Fruit fly (Drosophila melanogaster): ENCODE data around the gene Gr64e.

The Gr64e gene

DNA sequence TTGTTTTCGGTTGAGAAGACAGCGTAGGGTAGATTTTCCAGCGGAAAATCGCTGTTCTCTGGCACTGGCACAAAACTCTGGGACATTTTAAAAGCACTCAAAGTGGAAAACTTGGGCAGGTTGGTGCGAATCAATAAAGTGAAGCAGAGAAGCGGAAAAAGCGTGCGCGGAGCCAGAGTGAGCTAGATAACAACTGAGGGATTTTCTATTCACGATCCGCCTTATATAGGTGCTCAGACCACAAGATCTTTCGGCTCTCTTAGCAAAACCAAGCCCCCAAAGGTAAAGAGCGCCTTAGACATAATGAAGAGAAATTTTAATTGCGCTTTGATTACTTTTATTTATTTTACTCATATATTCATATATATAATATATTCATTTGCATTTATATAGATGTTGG, 41.8 kb downstream of the Gr64e start, which contains the start of gene Faa (continued):
- TF ChIP-seq ci (GFP tag; IDR thresholded peaks at IDR 0.05) (peak; percentile 32; the same call in 1 of the 3 replicates), CG8290 (GFP tag; optimal IDR thresholded peaks at IDR 0.05) (no peak), CG8290 (tag; optimal IDR thresholded peaks at IDR 0.05) (peak in 1 of 2 experiments; percentile 17), CoRest (tag; optimal IDR thresholded peaks at IDR 0.05) (no peak), slou (GFP tag; optimal IDR thresholded peaks at IDR 0.05) (no peak), PHDP (tag; optimal IDR thresholded peaks at IDR 0.05) (no peak), nerfin-1 (tag; optimal IDR thresholded peaks at IDR 0.05) (no peak), Bgb (GFP tag; IDR thresholded peaks at IDR 0.05; ENCODE audit: partially characterized antibody) (0 out of 2 replicates have a peak, but pooled peaks have one; percentile 28), Opbp (GFP tag; IDR thresholded peaks at IDR 0.05; ENCODE audit: partially characterized antibody) (0 out of 3 replicates have a peak, but pooled peaks have one; percentile 16), CG12744 (GFP tag; optimal IDR thresholded peaks at IDR 0.05) (no peak), Dll (GFP tag; IDR thresholded peaks at IDR 0.05; ENCODE audit: partially characterized antibody) (0 out of 4 replicates have a peak, but pooled peaks have one; percentile 21), HHEX (GFP tag; optimal IDR thresholded peaks at IDR 0.05) (no peak), sens-2 (GFP tag; IDR thresholded peaks at IDR 0.05) (no peak), CG9727 (GFP tag; optimal IDR thresholded peaks at IDR 0.05) (no peak), dati (GFP tag; IDR thresholded peaks at IDR 0.05) (no peak), Dfd (GFP tag; optimal IDR thresholded peaks at IDR 0.05) (no peak), Med (GFP tag) (peak; percentile 42), Drgx (GFP tag; IDR thresholded peaks at IDR 0.05) (no peak), CG3163 (GFP tag; optimal IDR thresholded peaks at IDR 0.05) (peak; percentile 88), sima (GFP tag; optimal IDR thresholded peaks at IDR 0.05) (no peak), jigr1 (GFP tag; IDR thresholded peaks at IDR 0.05) (no peak), z (GFP tag; IDR thresholded peaks at IDR 0.05) (peak; percentile 93), D19A (tag; optimal IDR thresholded peaks at IDR 0.05) (no peak), Dp (GFP tag; optimal IDR thresholded peaks at IDR 0.05) (no peak), CG15601 (tag; optimal IDR thresholded peaks at IDR 0.05) (no peak)

DNA sequence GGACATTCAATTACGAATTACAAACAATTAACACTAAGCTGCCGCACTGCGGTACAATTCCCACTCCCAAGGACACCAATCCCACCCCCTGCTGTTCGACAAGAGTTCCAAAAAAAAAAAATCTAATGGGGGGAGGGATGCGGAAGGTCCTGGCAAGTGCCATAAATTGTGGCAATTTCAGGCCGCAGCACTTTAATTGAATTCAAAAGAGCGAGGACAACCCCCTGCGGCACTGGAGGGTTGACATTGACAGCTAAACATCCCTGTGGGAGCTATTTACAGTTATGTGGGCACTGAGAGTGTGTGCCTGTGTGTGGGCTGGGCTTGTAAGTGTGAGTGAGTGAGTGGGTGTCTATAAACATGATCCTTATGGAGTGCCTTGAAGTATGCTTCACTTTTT, 45.0 kb downstream of the Gr64e start:
- no peak for TF ChIP-seq jigr1 (GFP tag; IDR thresholded peaks at IDR 0.05)
- no peak for TF ChIP-seq Six4 (GFP tag; optimal IDR thresholded peaks at IDR 0.05)
- TF ChIP-seq Med (GFP tag): no peak
- no peak for TF ChIP-seq Sry-δ (GFP tag; optimal IDR thresholded peaks at IDR 0.05)
- TF ChIP-seq emc (GFP tag; optimal IDR thresholded peaks at IDR 0.05): no peak
- no peak for TF ChIP-seq Rx (GFP tag; IDR thresholded peaks at IDR 0.05)
- TF ChIP-seq Optix (GFP tag; IDR thresholded peaks at IDR 0.05): no peak
- TF ChIP-seq mld (GFP tag; IDR thresholded peaks at IDR 0.05; ENCODE audit: partially characterized antibody): no peak
- TF ChIP-seq zf30C (GFP tag; optimal IDR thresholded peaks at IDR 0.05): no peak
- peak; percentile 77 for TF ChIP-seq run (tag; optimal IDR thresholded peaks at IDR 0.05)
- TF ChIP-seq CG1529 (GFP tag; optimal IDR thresholded peaks at IDR 0.05): no peak
- peak; percentile 11 for TF ChIP-seq kni (GFP tag; optimal IDR thresholded peaks at IDR 0.05)
- no peak for TF ChIP-seq CG7357 (GFP tag; IDR thresholded peaks at IDR 0.05)
- TF ChIP-seq bbx (GFP tag; IDR thresholded peaks at IDR 0.05; ENCODE audit: partially characterized antibody): no peak
- TF ChIP-seq slbo (GFP tag; IDR thresholded peaks at IDR 0.05): no peak
- no peak for TF ChIP-seq ap (GFP tag; IDR thresholded peaks at IDR 0.05)
- no peak for TF ChIP-seq CG18262 (tag; optimal IDR thresholded peaks at IDR 0.05)
- no peak for TF ChIP-seq Chrac-16 (GFP tag; optimal IDR thresholded peaks at IDR 0.05)
- TF ChIP-seq Mes4 (GFP tag; optimal IDR thresholded peaks at IDR 0.05): no peak
- TF ChIP-seq CG13775 (GFP tag; optimal IDR thresholded peaks at IDR 0.05): no peak
- 0 out of 2 replicates have a peak, but pooled peaks have one; percentile 25 for TF ChIP-seq crol (GFP tag; IDR thresholded peaks at IDR 0.05)
- TF ChIP-seq CG9437 (GFP tag; optimal IDR thresholded peaks at IDR 0.05): no peak
- TF ChIP-seq Oaz (GFP tag; IDR thresholded peaks at IDR 0.05): peak; percentile 30; the same call in 1 of the 2 replicates
- no peak for TF ChIP-seq CG12104 (GFP tag; optimal IDR thresholded peaks at IDR 0.05)
- no peak for TF ChIP-seq CG12155 (GFP tag; optimal IDR thresholded peaks at IDR 0.05)
- no peak for TF ChIP-seq wek (GFP tag; optimal IDR thresholded peaks at IDR 0.05)
- no peak for TF ChIP-seq tx (GFP tag; optimal IDR thresholded peaks at IDR 0.05)
- TF ChIP-seq CG12236 (GFP tag; optimal IDR thresholded peaks at IDR 0.05): no peak
- TF ChIP-seq slp2 (GFP tag; optimal IDR thresholded peaks at IDR 0.05): no peak
- no peak for TF ChIP-seq CG4360 (GFP tag; IDR thresholded peaks at IDR 0.05)

All from whole organism, embryonic.